Fruit fly (Drosophila melanogaster) whole organism, adult: ENCODE results near the gene CG12691.

Source experiments
- CG11617 ChIP-seq: fragments of 200-800 bp; sonication (Bioruptor generic); optimal IDR thresholded peaks from 2 replicates; lab custom pipeline; 2017; ENCODE audit warnings: mild to moderate bottlenecking, missing biosample characterization, missing genetic modification reagents, missing genetic modification characterization
- CG12768 ChIP-seq: fragments of 200-800 bp; sonication (Bioruptor generic); optimal IDR thresholded peaks from 2 replicates; lab custom pipeline; 2017; ENCODE audit warnings: missing biosample characterization, missing genetic modification characterization, mild to moderate bottlenecking, moderate library complexity, missing genetic modification reagents
- CG1620 ChIP-seq: fragments of 200-800 bp; sonication (Bioruptor generic); optimal IDR thresholded peaks from 2 replicates; lab custom pipeline; 2016; ENCODE audit warnings: missing biosample characterization, missing genetic modification characterization
- CG7045 ChIP-seq: fragments of 200-800 bp; sonication (Bioruptor generic); optimal IDR thresholded peaks from 2 replicates; lab custom pipeline; 2017; ENCODE audit warnings: missing biosample characterization, mild to moderate bottlenecking, missing genetic modification characterization
- Crg-1 ChIP-seq: fragments of 200-800 bp; sonication (Bioruptor generic); optimal IDR thresholded peaks from 2 replicates; lab custom pipeline; 2016; ENCODE audit warnings: missing biosample characterization, missing genetic modification characterization
- Hr96 ChIP-seq: fragments of 200-800 bp; sonication (Bioruptor generic); optimal IDR thresholded peaks from 2 replicates; lab custom pipeline; 2016; ENCODE audit warnings: missing biosample characterization, missing genetic modification characterization
- Mnt ChIP-seq: fragments of 200-800 bp; sonication (Bioruptor generic); optimal IDR thresholded peaks from 2 replicates; lab custom pipeline; 2016; ENCODE audit warnings: missing biosample characterization, mild to moderate bottlenecking, missing genetic modification characterization
- bab1 ChIP-seq: fragments of 200-800 bp; sonication (Bioruptor generic); optimal IDR thresholded peaks from 3 replicates; lab custom pipeline; 2019; ENCODE audit warnings: missing biosample characterization, mild to moderate bottlenecking, missing genetic modification characterization, moderate library complexity
- cic ChIP-seq: fragments of 200-800 bp; sonication (Bioruptor generic); optimal IDR thresholded peaks from 2 replicates; lab custom pipeline; 2017; ENCODE audit warnings: missing biosample characterization, mild to moderate bottlenecking, missing genetic modification characterization, moderate library complexity
- kay ChIP-seq: fragments of 200-800 bp; sonication (Bioruptor generic); peaks from one replicate; lab custom pipeline; 2016; ENCODE audit warnings: missing biosample characterization, missing genetic modification characterization, borderline replicate concordance
- pad ChIP-seq: fragments of 200-800 bp; sonication (Bioruptor generic); optimal IDR thresholded peaks from 3 replicates; lab custom pipeline; 2017; ENCODE audit warnings: missing biosample characterization, missing genetic modification characterization, mild to moderate bottlenecking, moderate library complexity, missing genetic modification reagents
- tj ChIP-seq: fragments of 200-800 bp; sonication (Bioruptor generic); optimal IDR thresholded peaks from 3 replicates; lab custom pipeline; 2017; ENCODE audit warnings: missing biosample characterization, mild to moderate bottlenecking, missing genetic modification characterization, moderate library complexity
- toe ChIP-seq: fragments of 200-800 bp; sonication (Bioruptor generic); optimal IDR thresholded peaks from 2 replicates; lab custom pipeline; 2016; ENCODE audit warnings: missing biosample characterization, missing genetic modification characterization

- TF ChIP-seq CG7045 (GFP tag; lab: Kevin White, UChicago), result no peak
- TF ChIP-seq kay (GFP tag; lab: Kevin White, UChicago), result no peak
- no peak for TF ChIP-seq toe (GFP tag; lab: Kevin White, UChicago)
- no peak for TF ChIP-seq CG11617 (GFP tag; lab: Kevin White, UChicago)
- TF ChIP-seq tj (GFP tag; lab: Kevin White, UChicago), result no peak
- TF ChIP-seq Crg-1 (GFP tag; lab: Kevin White, UChicago), result no peak
- TF ChIP-seq Mnt (GFP tag; lab: Kevin White, UChicago), result no peak
- TF ChIP-seq Hr96 (GFP tag; lab: Kevin White, UChicago), result no peak
- no peak for TF ChIP-seq bab1 (GFP tag; lab: Kevin White, UChicago)
- TF ChIP-seq pad (GFP tag; lab: Kevin White, UChicago), result no peak
- no peak for TF ChIP-seq cic (GFP tag; lab: Kevin White, UChicago)
- no peak for TF ChIP-seq CG12768 (GFP tag; lab: Kevin White, UChicago)
- no peak for TF ChIP-seq CG1620 (GFP tag; lab: Kevin White, UChicago)
Measured at dm6 chrX:4247013-4247412, 18.9 kb upstream of the CG12691 start, which contains the start of gene CG43134.
